Worm (Caenorhabditis elegans) whole organism, young adult: ENCODE results near the gene inf-1.

Experiments used
- B0019.2 ChIP-seq: fragments of 200-800 bp; sonication (Bioruptor generic); conservative IDR thresholded peaks from 2 replicates; pipeline ENCODE4 v1.3.6; 2022; ENCODE audit warnings: missing genetic modification reagents, missing genetic modification characterization, missing compliant biosample characterization
- B0261.1 ChIP-seq: sonication (generic microtip); optimal IDR thresholded peaks from 2 replicates; lab custom pipeline; 2016; ENCODE audit warnings: mild to moderate bottlenecking, missing genetic modification characterization, moderate library complexity, missing compliant biosample characterization
- D2030.7 ChIP-seq: fragments of 200-800 bp; sonication (Bioruptor generic); IDR thresholded peaks from 2 replicates; pipeline ENCODE4 v1.3.6; 2022; ENCODE audit warnings: missing genetic modification reagents, missing genetic modification characterization, missing compliant biosample characterization
- F22D6.2 ChIP-seq: sonication (generic microtip); optimal IDR thresholded peaks from 2 replicates; lab custom pipeline; 2016; ENCODE audit warnings: mild to moderate bottlenecking, missing genetic modification characterization, missing compliant biosample characterization
- F23B12.7 ChIP-seq: sonication (generic microtip); optimal IDR thresholded peaks from 2 replicates; lab custom pipeline; 2017; ENCODE audit warnings: missing genetic modification characterization, mild to moderate bottlenecking, missing compliant biosample characterization, antibody characterized with exemption, moderate library complexity; ENCODE audit not compliant: insufficient read depth
- F33H1.4 ChIP-seq: fragments of 200-800 bp; sonication (Bioruptor generic); IDR thresholded peaks from 2 replicates; pipeline ENCODE4 v1.3.6; 2022; ENCODE audit warnings: missing genetic modification reagents, missing genetic modification characterization, missing compliant biosample characterization
- F49E8.2 ChIP-seq: sonication (generic microtip); optimal IDR thresholded peaks from 3 replicates; lab custom pipeline; 2017; ENCODE audit warnings: missing genetic modification characterization, mild to moderate bottlenecking, missing compliant biosample characterization, antibody characterized with exemption, moderate library complexity; ENCODE audit not compliant: insufficient read depth
- K12H6.12 ChIP-seq: fragments of 200-800 bp; sonication (Bioruptor generic); optimal IDR thresholded peaks from 2 replicates; lab custom pipeline; 2018; ENCODE audit warnings: mild to moderate bottlenecking, missing genetic modification characterization, missing compliant biosample characterization
- Y67H2A.10 ChIP-seq: fragments of 200-800 bp; sonication (Bioruptor generic); conservative IDR thresholded peaks from 2 replicates; pipeline ENCODE4 v1.3.6; 2022; ENCODE audit warnings: missing genetic modification reagents, missing genetic modification characterization, missing compliant biosample characterization
- Y95B8A.8 ChIP-seq: fragments of 200-800 bp; sonication (Bioruptor generic); IDR thresholded peaks from 2 replicates; pipeline ENCODE4 v1.3.6; 2022; ENCODE audit warnings: missing genetic modification reagents, missing genetic modification characterization, missing compliant biosample characterization
- ama-1 ChIP-seq, 3 experiments: fragments of 150-350 bp in 1 of 3; sonication (generic microtip) in 2 of 3; optimal IDR thresholded peaks; 2 replicates each; lab custom pipeline; 2014 to 2018; ENCODE audit warnings: missing biosample characterization in 2 of 3, missing genetic modification characterization in 2 of 3, missing genetic modification reagents in 2 of 3
- aptf-2 ChIP-seq: fragments of 200-800 bp; sonication (Bioruptor generic); conservative IDR thresholded peaks from 2 replicates; pipeline ENCODE4 v1.3.6; 2022; ENCODE audit warnings: missing genetic modification reagents, missing genetic modification characterization, missing compliant biosample characterization
- attf-3 ChIP-seq: fragments of 200-800 bp; sonication (Bioruptor generic); conservative IDR thresholded peaks from 2 replicates; pipeline ENCODE4 v1.3.6; 2022; ENCODE audit warnings: missing genetic modification reagents, missing genetic modification characterization, missing compliant biosample characterization
- attf-5 ChIP-seq: fragments of 200-800 bp; sonication (Bioruptor generic); optimal IDR thresholded peaks from 2 replicates; lab custom pipeline; 2018; ENCODE audit warnings: mild to moderate bottlenecking, missing genetic modification characterization, missing compliant biosample characterization
- attf-6 ChIP-seq: fragments of 200-800 bp; sonication (Bioruptor generic); IDR thresholded peaks from 2 replicates; pipeline ENCODE4 v1.3.6; 2022; ENCODE audit warnings: missing genetic modification reagents, missing genetic modification characterization, missing compliant biosample characterization
- bed-1 ChIP-seq: fragments of 200-800 bp; sonication (Bioruptor generic); IDR thresholded peaks from 2 replicates; pipeline ENCODE4 v1.3.6; 2022; ENCODE audit warnings: missing genetic modification reagents, missing genetic modification characterization, missing compliant biosample characterization
- ceh-58 ChIP-seq: fragments of 200-800 bp; sonication (Bioruptor generic); IDR thresholded peaks from 2 replicates; pipeline ENCODE4 v1.3.6; 2022; ENCODE audit warnings: missing genetic modification characterization, missing compliant biosample characterization
- ceh-91 ChIP-seq: fragments of 200-800 bp; sonication (Bioruptor generic); IDR thresholded peaks from 2 replicates; pipeline ENCODE4 v1.3.6; 2022; ENCODE audit warnings: missing genetic modification reagents, missing genetic modification characterization, missing compliant biosample characterization
- dox-1 ChIP-seq: fragments of 200-800 bp; sonication (Bioruptor generic); IDR thresholded peaks from 2 replicates; pipeline ENCODE4 v1.3.6; 2022; ENCODE audit warnings: missing genetic modification reagents, missing genetic modification characterization, missing compliant biosample characterization
- dpff-1 ChIP-seq: sonication (generic microtip); optimal IDR thresholded peaks from 2 replicates; lab custom pipeline; 2017; ENCODE audit warnings: mild to moderate bottlenecking, missing genetic modification characterization, missing compliant biosample characterization
- dpl-1 ChIP-seq: fragments of 150-350 bp; optimal IDR thresholded peaks from 2 replicates; lab custom pipeline; 2014; ENCODE audit warnings: missing biosample characterization, missing genetic modification reagents, missing genetic modification characterization
- egl-18 ChIP-seq: fragments of 200-800 bp; sonication (Bioruptor generic); IDR thresholded peaks from 2 replicates; pipeline ENCODE4 v1.3.6; 2022; ENCODE audit warnings: missing genetic modification reagents, missing genetic modification characterization, missing compliant biosample characterization
- egl-44 ChIP-seq: fragments of 200-800 bp; sonication (Bioruptor generic); IDR thresholded peaks from 2 replicates; pipeline ENCODE4 v1.3.6; 2022; ENCODE audit warnings: missing genetic modification reagents, missing genetic modification characterization, missing compliant biosample characterization
- egrh-3 ChIP-seq: fragments of 200-800 bp; sonication (Bioruptor generic); IDR thresholded peaks from 2 replicates; pipeline ENCODE4 v1.3.6; 2022; ENCODE audit warnings: missing genetic modification reagents, missing genetic modification characterization, missing compliant biosample characterization
- ekl-4 ChIP-seq: fragments of 200-800 bp; sonication (Bioruptor generic); IDR thresholded peaks from 2 replicates; pipeline ENCODE4 v1.3.6; 2022; ENCODE audit warnings: missing genetic modification reagents, missing genetic modification characterization, missing compliant biosample characterization
- gei-17 ChIP-seq: fragments of 200-800 bp; sonication (Bioruptor generic); optimal IDR thresholded peaks from 2 replicates; lab custom pipeline; 2018; ENCODE audit warnings: mild to moderate bottlenecking, missing genetic modification characterization, missing compliant biosample characterization
- him-1 ChIP-seq: sonication (generic microtip); optimal IDR thresholded peaks from 2 replicates; lab custom pipeline; 2016; ENCODE audit warnings: missing genotype, missing genetic modification reagents, missing genetic modification characterization, missing compliant biosample characterization
- hmg-1.2 ChIP-seq: fragments of 200-800 bp; sonication (Bioruptor generic); IDR thresholded peaks from 2 replicates; pipeline ENCODE4 v1.3.6; 2022; ENCODE audit warnings: missing genetic modification reagents, missing genetic modification characterization, missing compliant biosample characterization
- let-607 ChIP-seq, 2 experiments: fragments of 200-800 bp in 1 of 2; sonication (Bioruptor generic) in 1 of 2; sonication (generic microtip) in 1 of 2; optimal IDR thresholded peaks; 2 replicates each; lab custom pipeline; 2016 to 2018; ENCODE audit warnings: mild to moderate bottlenecking in 2 of 2, missing compliant biosample characterization in 2 of 2, missing genetic modification characterization in 2 of 2, moderate library complexity in 2 of 2, missing genotype in 1 of 2
- lin-26 ChIP-seq: fragments of 200-800 bp; sonication (Bioruptor generic); IDR thresholded peaks from 2 replicates; pipeline ENCODE4 v1.3.6; 2022; ENCODE audit warnings: missing genetic modification reagents, missing genetic modification characterization, missing compliant biosample characterization
- lir-1 ChIP-seq: fragments of 200-800 bp; sonication (Bioruptor generic); conservative IDR thresholded peaks from 2 replicates; pipeline ENCODE4 v1.3.6; 2022; ENCODE audit warnings: missing genetic modification reagents, missing genetic modification characterization, missing compliant biosample characterization
- lsy-27 ChIP-seq: sonication (generic microtip); optimal IDR thresholded peaks from 2 replicates; lab custom pipeline; 2017; ENCODE audit warnings: missing genetic modification characterization, mild to moderate bottlenecking, missing compliant biosample characterization, antibody characterized with exemption, missing genotype, borderline replicate concordance; ENCODE audit not compliant: insufficient read depth
- madf-10 ChIP-seq: sonication (generic microtip); optimal IDR thresholded peaks from 2 replicates; lab custom pipeline; 2016; ENCODE audit warnings: mild to moderate bottlenecking, missing genetic modification characterization, missing compliant biosample characterization
- madf-3 ChIP-seq: fragments of 200-800 bp; sonication (Bioruptor generic); IDR thresholded peaks from 2 replicates; pipeline ENCODE4 v1.3.6; 2022; ENCODE audit warnings: missing genetic modification reagents, missing genetic modification characterization, missing compliant biosample characterization
- madf-6 ChIP-seq: fragments of 200-800 bp; sonication (Bioruptor generic); IDR thresholded peaks from 2 replicates; pipeline ENCODE4 v1.3.6; 2022; ENCODE audit warnings: missing genetic modification reagents, missing genetic modification characterization, missing compliant biosample characterization
- madf-8 ChIP-seq: fragments of 200-800 bp; sonication (Bioruptor generic); conservative IDR thresholded peaks from 2 replicates; pipeline ENCODE4 v1.3.6; 2022; ENCODE audit warnings: missing genetic modification reagents, missing genetic modification characterization, missing compliant biosample characterization
- nhr-120 ChIP-seq: fragments of 200-800 bp; sonication (Bioruptor generic); IDR thresholded peaks from 2 replicates; pipeline ENCODE4 v1.3.6; 2022; ENCODE audit warnings: missing genetic modification characterization, missing compliant biosample characterization
- nhr-80 ChIP-seq: sonication (generic microtip); optimal IDR thresholded peaks from 2 replicates; lab custom pipeline; 2016; ENCODE audit warnings: missing genetic modification characterization, missing compliant biosample characterization
- pbrm-1 ChIP-seq: fragments of 200-800 bp; sonication (Bioruptor generic); IDR thresholded peaks from 2 replicates; pipeline ENCODE4 v1.3.6; 2022; ENCODE audit warnings: missing genetic modification reagents, missing genetic modification characterization, missing compliant biosample characterization
- snpc-1.1 ChIP-seq: sonication (generic microtip); optimal IDR thresholded peaks from 2 replicates; lab custom pipeline; 2017; ENCODE audit warnings: missing genetic modification characterization, mild to moderate bottlenecking, missing compliant biosample characterization, antibody characterized with exemption, moderate library complexity, missing genotype, missing genetic modification reagents; ENCODE audit not compliant: insufficient read depth
- snpc-1.3 ChIP-seq: sonication (generic microtip); optimal IDR thresholded peaks from 2 replicates; lab custom pipeline; 2017; ENCODE audit warnings: missing genetic modification characterization, mild to moderate bottlenecking, missing compliant biosample characterization, antibody characterized with exemption, moderate library complexity, missing genotype, missing genetic modification reagents; ENCODE audit not compliant: insufficient read depth
- snpc-3.4 ChIP-seq: sonication (generic microtip); optimal IDR thresholded peaks from 2 replicates; lab custom pipeline; 2017; ENCODE audit warnings: missing genetic modification characterization, mild to moderate bottlenecking, missing compliant biosample characterization, antibody characterized with exemption, moderate library complexity, missing genotype, missing genetic modification reagents
- tbp1 ChIP-seq: fragments of 200-800 bp; sonication (Bioruptor generic); optimal IDR thresholded peaks from 2 replicates; lab custom pipeline; 2018; ENCODE audit warnings: mild to moderate bottlenecking, missing genetic modification characterization, missing compliant biosample characterization
- tlf-1 ChIP-seq: fragments of 200-800 bp; sonication (Bioruptor generic); optimal IDR thresholded peaks from 2 replicates; lab custom pipeline; 2018; ENCODE audit warnings: mild to moderate bottlenecking, missing genetic modification characterization, missing compliant biosample characterization
- unc-130 ChIP-seq: sonication (generic microtip); optimal IDR thresholded peaks from 2 replicates; lab custom pipeline; 2016; ENCODE audit warnings: missing genetic modification reagents, missing genetic modification characterization, missing compliant biosample characterization
- xnd-1 ChIP-seq: sonication (generic microtip); optimal IDR thresholded peaks from 2 replicates; lab custom pipeline; 2016; ENCODE audit warnings: missing genotype, missing genetic modification reagents, missing genetic modification characterization, missing compliant biosample characterization
- ztf-22 ChIP-seq: fragments of 200-800 bp; sonication (Bioruptor generic); optimal IDR thresholded peaks from 2 replicates; lab custom pipeline; 2018; ENCODE audit warnings: mild to moderate bottlenecking, missing genetic modification characterization, moderate library complexity, missing compliant biosample characterization

inf-1 gene

DNA sequence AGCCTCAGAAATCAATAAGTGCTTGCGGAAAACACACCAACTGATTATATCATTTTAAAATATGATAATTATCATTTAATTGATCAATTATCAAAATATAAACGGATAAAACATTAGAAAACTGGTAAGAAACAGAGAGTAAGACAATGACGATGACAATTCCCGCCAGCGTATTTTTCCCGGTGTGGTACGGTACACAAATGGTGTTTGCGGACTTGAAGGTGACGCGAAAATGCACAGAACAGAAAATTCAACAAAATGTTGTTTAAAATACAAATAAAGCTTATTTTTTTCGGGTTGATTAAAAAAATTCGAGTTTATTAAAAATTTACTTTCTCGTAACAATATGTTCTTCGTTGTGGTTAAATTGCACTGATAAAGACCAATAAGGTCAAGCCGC, 31.2 kb downstream of the inf-1 start (continued):
- TF ChIP-seq Y95B8A.8 (GFP tag; lab: Robert Waterston, UW) (0 out of 2 replicates have a peak, but pooled peaks have one; percentile 7), tlf-1 (GFP tag; lab: Kevin White, UChicago) (peak; percentile 42), aptf-2 (GFP tag; lab: Robert Waterston, UW) (no peak), tbp1 (GFP tag; lab: Kevin White, UChicago) (peak; percentile 19), ztf-22 (GFP tag; lab: Kevin White, UChicago) (no peak), egl-18 (GFP tag; lab: Robert Waterston, UW) (no peak), F22D6.2 (tag; lab: Kevin White, UChicago) (no peak), lsy-27 (tag; lab: Kevin White, UChicago) (peak; percentile 7), K12H6.12 (tag; lab: Kevin White, UChicago) (peak; percentile 11), nhr-80 (tag; lab: Kevin White, UChicago) (no peak), Y67H2A.10 (GFP tag; lab: Robert Waterston, UW) (0 out of 2 replicates have a peak, but pooled peaks have one; percentile 27), ceh-58 (GFP tag; lab: Robert Waterston, UW) (no peak), snpc-1.1 (peak; percentile 15), madf-10 (tag; lab: Kevin White, UChicago) (no peak), B0019.2 (GFP tag; lab: Robert Waterston, UW) (0 out of 2 replicates have a peak, but pooled peaks have one; percentile 5), ekl-4 (GFP tag; lab: Robert Waterston, UW) (peak; percentile 33; the same call in 1 of the 2 replicates), madf-8 (GFP tag; lab: Robert Waterston, UW) (peak; percentile 85), dox-1 (GFP tag; lab: Robert Waterston, UW) (peak; percentile 63), egrh-3 (GFP tag; lab: Robert Waterston, UW) (no peak), F23B12.7 (tag; lab: Kevin White, UChicago) (peak; percentile 63), bed-1 (no peak), madf-6 (GFP tag; lab: Robert Waterston, UW) (peak; percentile 95), him-1 (peak; percentile 86), egl-44 (GFP tag; lab: Robert Waterston, UW) (no peak), let-607 (tag; optimal IDR thresholded peaks at IDR 0.05; lab: Kevin White, UChicago) (no peak), B0261.1 (tag; lab: Kevin White, UChicago) (no peak), ama-1 (optimal IDR thresholded peaks at IDR 0.05; lab: Kevin White, UChicago) (no peak), ama-1 (GFP tag; optimal IDR thresholded peaks at IDR 0.05; lab: Kevin White, UChicago) (no peak), dpl-1 (peak; percentile 92), lin-26 (GFP tag; lab: Robert Waterston, UW) (no peak), pbrm-1 (GFP tag; lab: Robert Waterston, UW) (no peak), snpc-3.4 (peak; percentile 38), F33H1.4 (GFP tag; lab: Robert Waterston, UW) (peak; percentile 72), F49E8.2 (tag; lab: Kevin White, UChicago) (peak; percentile 13), nhr-120 (GFP tag; lab: Robert Waterston, UW) (no peak), attf-5 (GFP tag; lab: Kevin White, UChicago) (no peak), attf-6 (GFP tag; lab: Robert Waterston, UW) (no peak), ceh-91 (GFP tag; lab: Robert Waterston, UW) (peak; percentile 82), D2030.7 (GFP tag; lab: Robert Waterston, UW) (peak; percentile 69), lir-1 (GFP tag; lab: Robert Waterston, UW) (peak; percentile 36; the same call in 1 of the 2 replicates), gei-17 (no peak), madf-3 (peak; percentile 77), snpc-1.3 (tag; lab: Kevin White, UChicago) (peak; percentile 42), dpff-1 (tag; lab: Kevin White, UChicago) (no peak), unc-130 (GFP tag; lab: Kevin White, UChicago) (peak; percentile 46), hmg-1.2 (peak; percentile 47; the same call in 1 of the 2 replicates), xnd-1 (peak; percentile 75), attf-3 (peak; percentile 71)
